Worm (Caenorhabditis elegans): ENCODE data around the gene kin-2.

DNA sequence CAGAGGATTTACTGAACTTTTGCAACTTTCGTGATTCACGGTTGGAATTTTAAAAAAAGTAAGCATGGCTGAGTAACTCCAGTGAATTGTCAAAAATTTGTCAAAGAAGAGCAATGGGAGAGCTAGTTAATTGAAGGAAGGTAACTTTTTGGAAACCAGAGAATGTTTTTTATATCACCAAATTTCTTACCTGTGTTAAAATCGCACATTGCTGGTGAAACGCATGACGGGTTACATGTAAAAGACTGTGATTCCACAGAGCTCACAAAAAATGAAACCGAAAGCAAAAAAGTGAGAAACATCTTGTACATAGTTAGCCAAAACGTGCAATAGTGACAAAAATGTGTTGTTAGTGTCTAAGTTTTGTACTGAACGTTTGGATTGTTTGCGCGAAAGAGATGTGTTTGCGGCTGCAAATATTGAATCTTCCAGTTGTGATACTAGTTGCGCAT lies 21.5 kb upstream of the kin-2 start, which contains the start of gene F22F4.9:
- TF ChIP-seq ztf-11 (tag; optimal IDR thresholded peaks at IDR 0.05) = no peak
- no peak for TF ChIP-seq unc-62 (GFP tag; optimal IDR thresholded peaks at IDR 0.05)
- no peak for TF ChIP-seq R02D3.7 (tag; optimal IDR thresholded peaks at IDR 0.05)
